Worm (Caenorhabditis elegans): ENCODE results near the gene uaf-2.

The uaf-2 gene

DNA sequence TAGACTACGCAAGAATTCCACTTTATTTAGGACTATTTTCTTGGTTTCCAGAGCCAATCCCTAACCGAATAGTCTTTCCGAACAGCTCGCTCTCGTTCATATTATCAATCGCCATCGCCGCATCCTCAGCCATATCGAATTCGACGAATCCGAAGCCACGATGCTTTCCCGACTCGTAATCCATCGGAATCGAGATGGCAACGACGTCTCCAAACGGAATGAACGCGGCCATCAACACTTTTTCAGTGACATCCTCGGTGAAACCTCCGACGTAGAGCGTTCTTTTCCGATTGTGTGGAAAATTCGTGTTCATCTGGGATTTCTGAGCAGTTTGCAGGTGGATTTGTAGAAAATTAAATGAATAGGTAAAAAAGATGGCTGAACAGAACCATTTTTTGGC is 2.2 kb downstream of the uaf-2 start, which contains the start of gene cyn-13:
cyn-13 (minus strand) TSS at position 313 of the 400 bp plus-strand sequence.
- TF ChIP-seq lin-39 (tag; optimal IDR thresholded peaks at IDR 0.05) (no peak), nhr-10 (tag; optimal IDR thresholded peaks at IDR 0.05) (no peak)

DNA sequence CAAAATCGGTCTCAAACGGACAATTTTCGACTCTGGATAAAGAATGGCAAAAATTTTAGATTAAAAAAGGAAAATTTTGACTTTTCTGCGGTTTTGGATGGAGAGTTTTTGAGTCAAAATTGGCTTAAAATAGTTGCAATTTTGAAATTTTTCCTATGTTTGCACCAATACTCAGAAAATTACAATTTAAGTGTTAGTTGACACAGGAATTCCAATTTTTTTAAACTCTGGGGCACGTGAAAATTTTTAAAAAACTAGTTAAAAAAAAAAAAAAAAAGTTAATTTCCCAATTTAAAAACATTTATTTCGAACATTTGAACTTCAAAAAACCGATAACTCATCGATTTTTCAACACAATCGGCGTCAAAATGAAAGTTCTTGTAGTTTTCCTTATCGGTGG is 6.8 kb downstream of the uaf-2 start, which contains the start of gene Y116A8C.33:
Y116A8C.33 (plus strand) TSS at position 301 of the 400 bp plus-strand sequence.
- TF ChIP-seq nhr-12 (tag; optimal IDR thresholded peaks at IDR 0.05) = no peak
- TF ChIP-seq C34F6.9 (tag; optimal IDR thresholded peaks at IDR 0.05) = no peak
- no peak for TF ChIP-seq elt-3 (tag; optimal IDR thresholded peaks at IDR 0.05)
- TF ChIP-seq Y55F3AM.14 (GFP tag; optimal IDR thresholded peaks at IDR 0.05) = no peak
- no peak for TF ChIP-seq nhr-25 (tag; optimal IDR thresholded peaks at IDR 0.05)
- no peak for TF ChIP-seq unc-39 (tag; optimal IDR thresholded peaks at IDR 0.05)
- TF ChIP-seq sem-4 (tag; optimal IDR thresholded peaks at IDR 0.05) = no peak

DNA sequence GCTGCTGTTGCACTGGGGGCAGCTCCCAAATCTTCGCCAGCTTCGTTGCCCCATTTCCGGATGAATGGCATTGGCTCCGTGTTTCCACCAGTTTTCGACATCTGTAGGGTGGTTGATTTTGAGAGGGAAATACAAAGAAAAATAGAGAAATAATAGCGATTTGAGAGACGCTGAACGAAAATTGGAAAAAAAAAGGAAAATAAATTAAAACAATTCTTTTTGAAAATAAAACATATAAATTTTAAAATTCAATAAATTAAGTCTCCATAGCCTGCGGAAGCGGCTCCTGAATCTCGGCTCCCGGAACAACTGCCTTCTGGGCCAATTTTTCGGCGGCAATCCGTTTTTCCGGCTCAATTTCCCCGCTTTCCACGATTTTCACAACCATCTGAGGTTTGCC is 7.7 kb downstream of the uaf-2 start, which contains the start of gene sfa-1:
sfa-1 (minus strand) TSS at position 101 of the 400 bp plus-strand sequence.
- TF ChIP-seq nhr-11 (tag; optimal IDR thresholded peaks at IDR 0.05) (no peak), ztf-11 (tag; optimal IDR thresholded peaks at IDR 0.05) (no peak), fos-1 (tag; optimal IDR thresholded peaks at IDR 0.05) (no peak), blmp-1 (tag; optimal IDR thresholded peaks at IDR 0.05; ENCODE audit: insufficient read depth) (no peak), gmeb-1 (tag; optimal IDR thresholded peaks at IDR 0.05) (no peak), R02D3.7 (tag; optimal IDR thresholded peaks at IDR 0.05) (no peak), zag-1 (tag; optimal IDR thresholded peaks at IDR 0.05) (no peak), ceh-16 (tag; optimal IDR thresholded peaks at IDR 0.05) (no peak)

DNA sequence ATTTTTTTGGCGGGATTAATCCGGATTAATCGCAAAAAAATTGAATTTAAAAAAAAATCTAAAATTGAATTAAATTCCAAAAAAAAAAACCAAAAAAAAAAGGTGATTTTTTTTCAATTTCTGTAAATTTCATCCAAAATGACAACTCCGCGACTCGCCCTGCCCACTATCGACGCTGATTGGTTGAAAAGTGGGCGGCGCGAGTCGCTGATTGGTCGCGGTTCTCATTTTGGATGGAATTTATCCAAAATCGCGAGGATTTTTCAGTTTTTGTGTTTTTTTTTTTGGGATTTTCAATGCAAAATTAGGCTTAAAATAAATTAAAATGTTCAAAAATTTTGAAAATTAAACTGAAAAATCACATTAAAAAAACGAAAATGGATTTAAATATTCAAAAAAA is 9.1 kb downstream of the uaf-2 start:
- TF ChIP-seq skn-1 (tag; optimal IDR thresholded peaks at IDR 0.05) = no peak
- TF ChIP-seq unc-55 (GFP tag; optimal IDR thresholded peaks at IDR 0.05) = no peak
- no peak for TF ChIP-seq ztf-4 (tag; optimal IDR thresholded peaks at IDR 0.05)
- TF ChIP-seq nhr-12 (tag; optimal IDR thresholded peaks at IDR 0.05) = no peak
- no peak for TF ChIP-seq blmp-1 (tag; optimal IDR thresholded peaks at IDR 0.05; ENCODE audit: insufficient read depth)
- no peak for TF ChIP-seq sma-3 (GFP tag; optimal IDR thresholded peaks at IDR 0.05)
- TF ChIP-seq ztf-1 (GFP tag; conservative IDR thresholded peaks at IDR 0.05) = no peak
- TF ChIP-seq lin-13 (GFP tag; optimal IDR thresholded peaks at IDR 0.05) = no peak
- no peak for TF ChIP-seq crh-2 (tag; optimal IDR thresholded peaks at IDR 0.05)
- TF ChIP-seq elt-1 (tag; optimal IDR thresholded peaks at IDR 0.05) = no peak
- TF ChIP-seq ZK546.5 (tag; optimal IDR thresholded peaks at IDR 0.05) = no peak
- TF ChIP-seq nhr-11 (tag; optimal IDR thresholded peaks at IDR 0.05) = no peak
- no peak for TF ChIP-seq gmeb-1 (tag; optimal IDR thresholded peaks at IDR 0.05)
- no peak for TF ChIP-seq alr-1 (tag; optimal IDR thresholded peaks at IDR 0.05)
- TF ChIP-seq C34F6.9 (tag; optimal IDR thresholded peaks at IDR 0.05) = no peak
- TF ChIP-seq peb-1 (tag; optimal IDR thresholded peaks at IDR 0.05) = no peak
- no peak for TF ChIP-seq nhr-23 (tag; optimal IDR thresholded peaks at IDR 0.05)
- no peak for TF ChIP-seq dmd-4 (tag; optimal IDR thresholded peaks at IDR 0.05)

DNA sequence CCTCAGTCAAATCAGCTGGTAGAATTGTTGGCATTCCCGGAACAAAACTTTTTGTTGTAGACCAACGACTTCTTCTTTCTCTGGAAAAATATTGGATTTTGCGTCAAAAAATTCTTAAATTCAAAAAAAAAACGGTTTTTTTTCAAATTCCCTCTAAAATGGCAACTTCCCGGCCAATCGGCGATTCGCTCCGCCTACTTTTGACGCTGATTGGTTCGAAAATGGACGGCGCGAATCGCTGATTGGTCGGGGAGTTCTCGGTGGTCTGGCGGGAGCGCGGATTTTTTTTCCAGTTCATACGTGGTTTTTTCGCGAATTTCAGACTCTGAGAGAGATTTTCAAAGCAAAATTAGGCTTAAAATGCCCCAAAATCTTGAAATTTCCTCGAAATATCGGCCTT is 9.8 kb downstream of the uaf-2 start:
- TF ChIP-seq mab-5 (tag; optimal IDR thresholded peaks at IDR 0.05) (no peak), R02D3.7 (tag; optimal IDR thresholded peaks at IDR 0.05) (no peak), skn-1 (tag; optimal IDR thresholded peaks at IDR 0.05) (no peak)

DNA sequence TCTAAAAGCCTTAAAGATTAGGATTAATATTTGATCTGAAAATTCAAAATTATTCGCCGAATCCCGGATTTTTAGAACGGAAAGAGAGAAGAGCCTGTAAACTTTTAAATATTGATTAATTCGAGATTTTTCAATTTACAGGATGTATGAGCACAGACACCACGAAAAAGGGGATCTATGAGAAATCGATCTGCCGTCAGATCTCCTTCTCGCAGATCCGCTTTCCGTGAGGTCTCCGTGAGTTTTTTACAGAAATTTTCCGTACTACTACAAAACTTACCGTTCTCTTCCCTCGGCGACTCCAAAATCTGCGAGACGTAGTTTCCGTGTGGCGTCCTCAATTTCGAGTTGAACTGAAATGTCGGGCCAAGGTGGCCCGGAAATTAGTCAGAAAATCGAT is 10.4 kb downstream of the uaf-2 start:
- no peak for TF ChIP-seq nhr-10 (tag; optimal IDR thresholded peaks at IDR 0.05)
- TF ChIP-seq elt-1 (tag; optimal IDR thresholded peaks at IDR 0.05) = no peak
- TF ChIP-seq unc-39 (tag; optimal IDR thresholded peaks at IDR 0.05) = no peak
- TF ChIP-seq zag-1 (tag; optimal IDR thresholded peaks at IDR 0.05) = no peak
- no peak for TF ChIP-seq sma-3 (GFP tag; optimal IDR thresholded peaks at IDR 0.05)
- TF ChIP-seq nhr-11 (tag; optimal IDR thresholded peaks at IDR 0.05) = no peak
- TF ChIP-seq sma-9 (GFP tag; optimal IDR thresholded peaks at IDR 0.05) = no peak
- TF ChIP-seq sma-9 (tag; optimal IDR thresholded peaks at IDR 0.05) = no peak
- TF ChIP-seq unc-62 (GFP tag; optimal IDR thresholded peaks at IDR 0.05) = no peak
- TF ChIP-seq lin-11 (tag; optimal IDR thresholded peaks at IDR 0.05) = no peak
- TF ChIP-seq ceh-82 (tag; optimal IDR thresholded peaks at IDR 0.05) = no peak
- TF ChIP-seq aly-2 (tag; optimal IDR thresholded peaks at IDR 0.05) = no peak
- TF ChIP-seq gmeb-1 (tag; optimal IDR thresholded peaks at IDR 0.05) = no peak
- no peak for TF ChIP-seq egl-27 (tag; optimal IDR thresholded peaks at IDR 0.05)
- no peak for TF ChIP-seq lsy-2 (tag; optimal IDR thresholded peaks at IDR 0.05)
- TF ChIP-seq nhr-25 (tag; optimal IDR thresholded peaks at IDR 0.05) = no peak
- no peak for TF ChIP-seq nhr-6 (tag; optimal IDR thresholded peaks at IDR 0.05)
- no peak for TF ChIP-seq Y55F3AM.14 (GFP tag; optimal IDR thresholded peaks at IDR 0.05)
